Worm (Caenorhabditis elegans) whole organism, L4/young adult: ENCODE measurements around the gene oac-23.

Experiments used
- W03F9.2 ChIP-seq: fragments of 150-350 bp; optimal IDR thresholded peaks from 2 replicates; lab custom pipeline; 2014; ENCODE audit warnings: missing biosample characterization, missing genetic modification characterization
- dao-5 ChIP-seq: sonication (generic microtip); optimal IDR thresholded peaks from 2 replicates; lab custom pipeline; 2016; ENCODE audit warnings: missing genotype, missing genetic modification characterization, moderate library complexity, missing compliant biosample characterization
- him-1 ChIP-seq: sonication (generic microtip); optimal IDR thresholded peaks from 2 replicates; lab custom pipeline; 2016; ENCODE audit warnings: missing genotype, missing genetic modification reagents, missing genetic modification characterization, missing compliant biosample characterization

oac-23 gene

ce11 chrIV:3855543-3855942 lies 25.7 kb upstream of the oac-23 start, which contains the start of gene zag-1:
zag-1 (plus strand) TSS chrIV:3855843.
- no peak for TF ChIP-seq him-1 (tag; lab: Kevin White, UChicago)
- no peak for TF ChIP-seq dao-5 (tag; lab: Kevin White, UChicago)
- TF ChIP-seq W03F9.2 (tag; lab: Kevin White, UChicago): no peak

- TF ChIP-seq dao-5 (tag; lab: Kevin White, UChicago) (no peak), W03F9.2 (tag; lab: Kevin White, UChicago) (no peak), him-1 (tag; lab: Kevin White, UChicago) (no peak)
Measured at ce11 chrIV:3856190-3856589, 25.1 kb upstream of the oac-23 start.

- TF ChIP-seq dao-5 (tag; lab: Kevin White, UChicago) (no peak), him-1 (tag; lab: Kevin White, UChicago) (no peak), W03F9.2 (tag; lab: Kevin White, UChicago) (no peak)
Measured at ce11 chrIV:3857999-3858552, 23.2 kb upstream of the oac-23 start.

DNA sequence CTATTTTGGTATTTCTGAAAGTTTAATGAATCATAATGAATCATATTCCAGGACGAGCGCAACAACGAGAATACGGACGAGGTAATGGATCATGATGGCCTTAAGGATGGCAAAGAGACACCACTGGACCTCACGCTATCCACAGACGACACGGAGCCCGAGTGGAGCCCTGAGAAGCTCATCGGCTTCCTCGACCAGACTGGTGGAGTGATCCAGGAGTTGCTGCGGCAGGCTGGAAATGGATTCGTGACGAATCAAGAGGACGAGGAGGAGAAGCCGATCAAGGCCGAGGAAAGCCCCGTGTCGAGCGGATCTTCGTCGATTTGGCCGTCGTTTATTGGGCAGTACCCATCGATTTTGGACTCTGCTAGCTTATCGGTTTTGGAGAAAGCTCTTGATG lies 21.7 kb upstream of the oac-23 start:
- TF ChIP-seq dao-5 (tag; lab: Kevin White, UChicago): no peak
- TF ChIP-seq him-1 (tag; lab: Kevin White, UChicago): no peak
- no peak for TF ChIP-seq W03F9.2 (tag; lab: Kevin White, UChicago)

DNA sequence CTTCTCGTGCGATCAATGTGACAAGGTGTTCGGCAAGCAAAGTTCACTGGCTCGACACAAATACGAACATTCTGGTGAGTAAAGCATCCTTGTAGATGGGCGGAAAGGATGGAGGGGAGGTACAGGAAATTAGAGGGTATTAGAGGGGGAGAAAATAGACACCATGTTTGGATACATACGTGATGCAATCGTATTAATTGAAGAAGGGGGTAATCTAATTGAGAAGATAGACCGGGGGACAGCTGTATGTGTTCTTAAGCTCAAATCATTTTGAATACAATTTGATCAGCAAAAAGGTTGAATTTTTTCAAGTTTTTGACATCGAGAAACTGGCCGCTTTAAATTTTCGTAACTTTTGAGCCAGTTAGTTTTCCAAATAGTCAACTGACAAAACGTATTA lies 20.8 kb upstream of the oac-23 start:
- TF ChIP-seq dao-5 (tag; lab: Kevin White, UChicago) (no peak), him-1 (tag; lab: Kevin White, UChicago) (no peak), W03F9.2 (tag; lab: Kevin White, UChicago) (no peak)

DNA sequence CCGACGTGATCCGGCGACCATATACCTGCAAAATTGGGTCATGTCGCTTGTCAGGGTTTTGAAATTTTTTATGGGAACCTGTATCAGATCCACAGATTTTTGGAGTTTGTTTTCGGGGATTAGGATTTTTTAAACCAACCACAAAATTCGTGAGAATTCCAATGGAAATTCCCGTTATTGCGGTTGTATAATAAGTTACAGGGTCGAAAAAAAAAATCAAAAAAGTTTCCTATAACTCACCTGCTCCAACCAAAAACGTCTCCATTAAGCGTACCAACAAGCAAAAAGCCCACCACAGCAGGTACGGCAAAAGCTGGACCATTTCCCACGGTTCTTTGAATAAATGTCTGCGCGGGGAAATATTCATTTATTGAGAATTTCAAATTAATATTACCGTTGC lies 18.3 kb upstream of the oac-23 start:
- TF ChIP-seq him-1 (tag; lab: Kevin White, UChicago) (no peak), dao-5 (tag; lab: Kevin White, UChicago) (no peak), W03F9.2 (tag; lab: Kevin White, UChicago) (no peak)

DNA sequence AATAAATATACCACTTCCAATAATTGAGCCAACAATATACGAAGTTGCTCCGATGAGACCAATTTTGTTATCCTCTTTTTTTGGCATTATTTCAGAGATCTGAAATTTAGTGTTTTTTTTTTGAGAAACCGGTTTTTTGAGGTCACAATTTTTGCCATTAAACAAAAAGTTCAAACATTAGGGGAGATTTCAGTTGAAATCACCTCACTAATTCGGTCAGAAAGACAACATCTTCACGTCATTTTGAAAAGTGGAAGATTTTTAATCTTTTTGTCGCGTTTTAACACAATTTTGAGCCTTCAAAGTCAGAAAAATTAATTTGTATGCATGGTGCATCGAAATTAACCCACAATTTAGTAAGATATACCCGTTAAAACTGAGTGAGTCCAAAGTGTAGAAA lies 16.3 kb upstream of the oac-23 start, which contains the start of gene aat-8:
Gene aat-8, minus strand, starts transcription at position 101 of the 400 bp plus-strand sequence.
- TF ChIP-seq dao-5 (tag; lab: Kevin White, UChicago) (no peak), him-1 (tag; lab: Kevin White, UChicago) (no peak)

- TF ChIP-seq W03F9.2 (tag; lab: Kevin White, UChicago) (no peak), dao-5 (tag; lab: Kevin White, UChicago) (no peak), him-1 (tag; lab: Kevin White, UChicago) (no peak)
Measured at ce11 chrIV:3866018-3866417, 15.2 kb upstream of the oac-23 start.

DNA sequence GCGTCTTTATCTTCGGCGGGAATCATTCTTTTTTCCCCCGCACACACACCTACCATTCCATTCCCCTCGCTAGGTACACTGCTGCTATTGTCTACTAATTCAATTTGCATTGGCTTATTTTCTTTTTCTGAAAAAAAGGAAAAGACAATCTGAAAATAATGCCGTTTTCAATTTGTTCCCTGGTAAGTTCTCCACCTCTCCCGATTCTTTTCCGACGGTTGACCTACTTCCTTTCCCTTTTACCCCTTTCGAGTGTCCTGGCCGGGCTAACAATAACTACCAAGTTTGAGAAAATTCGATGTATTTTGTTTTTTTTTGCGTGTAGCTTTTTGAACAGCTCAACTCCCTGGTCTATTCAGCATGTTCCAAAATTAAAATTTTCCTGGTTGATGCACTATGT lies 14.0 kb upstream of the oac-23 start, which contains the start of gene F37C4.4:
Gene F37C4.4, plus strand, starts transcription at position 58 of the 400 bp plus-strand sequence.
- TF ChIP-seq him-1 (tag; lab: Kevin White, UChicago): no peak
- TF ChIP-seq dao-5 (tag; lab: Kevin White, UChicago): no peak
- no peak for TF ChIP-seq W03F9.2 (tag; lab: Kevin White, UChicago)

DNA sequence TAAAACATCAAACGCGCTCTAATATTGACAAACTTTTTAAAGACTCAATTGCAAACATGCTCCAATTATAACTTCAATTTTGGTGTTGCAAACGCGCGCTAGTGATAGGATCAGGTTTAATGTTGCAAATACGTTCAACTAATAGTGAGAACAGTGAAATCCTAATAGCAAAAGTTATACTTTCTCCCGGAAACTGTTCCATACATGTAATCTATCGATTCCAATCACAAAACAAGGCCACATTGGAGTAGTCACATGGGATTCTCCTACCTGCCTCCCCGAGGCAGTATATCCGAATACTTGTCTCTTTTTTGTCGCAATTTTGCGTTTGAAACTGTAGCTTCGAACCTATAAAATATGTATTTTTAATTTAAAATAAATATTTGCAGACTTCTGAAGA lies 11.4 kb upstream of the oac-23 start:
- TF ChIP-seq W03F9.2 (tag; lab: Kevin White, UChicago) (no peak), him-1 (tag; lab: Kevin White, UChicago) (no peak), dao-5 (tag; lab: Kevin White, UChicago) (no peak)

DNA sequence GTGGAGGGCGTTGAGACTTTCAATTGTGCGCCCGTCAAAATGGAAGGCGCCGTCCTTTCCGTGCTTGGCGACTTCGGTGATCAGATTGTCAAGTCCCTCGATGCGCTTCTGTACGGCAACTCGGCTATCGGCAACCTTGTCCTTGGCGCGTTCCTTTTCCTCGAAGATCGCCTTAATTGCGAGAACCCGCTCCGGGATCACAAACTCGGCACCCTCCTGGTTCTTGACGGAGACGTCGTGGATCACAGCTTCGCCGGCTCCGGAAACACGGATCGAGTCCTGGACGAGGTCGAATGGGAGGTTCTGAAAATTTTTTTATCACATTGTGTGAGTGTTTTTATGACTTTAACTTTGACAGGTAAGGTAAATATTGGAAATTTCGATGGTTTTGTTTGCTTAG lies 8.0 kb upstream of the oac-23 start:
- TF ChIP-seq W03F9.2 (tag; lab: Kevin White, UChicago) (no peak), him-1 (tag; lab: Kevin White, UChicago) (no peak), dao-5 (tag; lab: Kevin White, UChicago) (no peak)

- TF ChIP-seq him-1 (tag; lab: Kevin White, UChicago): no peak
- no peak for TF ChIP-seq W03F9.2 (tag; lab: Kevin White, UChicago)
- TF ChIP-seq dao-5 (tag; lab: Kevin White, UChicago): no peak
Measured at ce11 chrIV:3873706-3874105, 7.5 kb upstream of the oac-23 start, which contains the start of gene F37C4.5. F37C4.5 (minus strand) TSS chrIV:3873806.

DNA sequence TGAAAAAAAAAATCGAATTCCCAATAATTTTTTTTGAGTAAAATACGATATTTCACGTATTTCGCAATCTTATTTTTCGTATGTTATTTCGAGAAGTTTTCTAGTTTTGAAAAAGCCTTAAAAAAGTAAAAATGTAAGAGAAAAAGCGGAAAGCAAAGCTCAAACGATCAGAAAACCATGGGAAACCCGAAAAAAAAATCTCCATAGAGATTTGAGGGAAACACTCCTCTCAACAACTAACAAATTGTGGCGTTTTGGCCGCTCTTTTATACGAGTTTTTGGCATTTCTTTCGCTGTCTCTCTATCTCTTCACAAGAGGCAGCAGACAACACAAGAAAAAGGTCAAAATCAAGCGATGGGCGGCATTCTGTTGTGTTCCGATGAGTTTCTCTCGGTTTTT lies 6.8 kb upstream of the oac-23 start:
- TF ChIP-seq him-1 (tag; lab: Kevin White, UChicago): no peak
- no peak for TF ChIP-seq dao-5 (tag; lab: Kevin White, UChicago)
- TF ChIP-seq W03F9.2 (tag; lab: Kevin White, UChicago): no peak

DNA sequence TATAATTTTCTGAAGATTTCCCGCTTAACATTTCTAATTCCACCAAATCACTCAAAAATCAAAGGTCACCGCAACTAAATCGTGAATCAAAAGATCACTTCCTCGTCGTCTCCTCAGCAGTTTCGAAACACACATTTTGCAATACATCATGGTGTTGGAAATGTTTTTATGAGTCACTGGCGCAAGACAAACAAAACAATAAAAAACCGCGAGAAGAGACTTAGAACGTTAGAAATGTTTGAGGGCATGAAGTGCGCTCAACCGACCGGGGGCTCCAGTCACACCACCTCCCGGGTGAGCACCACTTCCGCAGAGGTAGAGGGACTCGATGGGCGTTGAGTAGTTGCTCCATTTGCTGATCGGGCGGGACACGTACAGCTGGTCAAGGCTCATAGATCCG lies 6.0 kb upstream of the oac-23 start:
- TF ChIP-seq him-1 (tag; lab: Kevin White, UChicago): no peak
- no peak for TF ChIP-seq dao-5 (tag; lab: Kevin White, UChicago)
- no peak for TF ChIP-seq W03F9.2 (tag; lab: Kevin White, UChicago)
